Worm (Caenorhabditis elegans) whole organism, L4 larva: ENCODE data around the gene ZK218.5.

Source experiments
- unc-130 ChIP-seq: sonication (generic microtip); optimal IDR thresholded peaks from 2 replicates; lab custom pipeline; 2016; ENCODE audit warnings: missing genetic modification reagents, missing genetic modification characterization, missing compliant biosample characterization
- zag-1 ChIP-seq: fragments of 150-350 bp; optimal IDR thresholded peaks from 2 replicates; lab custom pipeline; 2014; ENCODE audit warnings: missing biosample characterization, missing genetic modification characterization

- TF ChIP-seq zag-1 (tag; lab: Kevin White, UChicago) (no peak), unc-130 (no peak)
Observed at ce11 chrV:17061585-17061984, 39.3 kb upstream of the ZK218.5 start, which contains the start of gene F28B1.9.
